Worm (Caenorhabditis elegans) whole organism, midembryonic: ENCODE results near the gene clec-62.

Experiments
- flt-1 ChIP-seq: fragments of 200-800 bp; sonication (Bioruptor generic); IDR thresholded peaks from 2 replicates; pipeline ENCODE4 v1.3.6; 2022; ENCODE audit warnings: missing genetic modification characterization, missing compliant biosample characterization
- med-1 ChIP-seq: sonication (generic microtip); optimal IDR thresholded peaks from 2 replicates; lab custom pipeline; 2017; ENCODE audit warnings: missing genetic modification characterization, mild to moderate bottlenecking, missing compliant biosample characterization, antibody characterized with exemption, missing genetic modification reagents; ENCODE audit not compliant: insufficient read depth
- ztf-29 ChIP-seq: fragments of 200-800 bp; sonication (Bioruptor generic); IDR thresholded peaks from 2 replicates; pipeline ENCODE4 v1.3.6; 2022; ENCODE audit warnings: missing genetic modification reagents, missing genetic modification characterization, missing compliant biosample characterization

DNA sequence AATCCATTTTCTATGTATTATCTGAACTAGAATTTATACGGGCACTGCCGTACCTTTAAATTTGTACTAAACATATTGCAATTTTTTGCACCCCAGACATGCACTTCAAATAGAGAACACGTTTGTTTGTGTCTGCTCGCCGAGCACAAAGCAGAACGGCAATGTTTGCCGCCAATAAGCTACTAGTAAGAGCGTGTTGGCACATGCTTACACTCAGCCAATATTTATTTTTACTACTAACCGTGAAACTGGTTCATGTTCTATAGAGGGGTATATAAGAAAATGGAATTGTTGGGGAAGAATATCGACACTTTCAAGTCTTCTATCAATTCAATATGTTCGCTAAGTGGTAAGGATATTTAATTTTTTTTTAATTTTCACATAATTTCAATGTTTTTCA lies 12.1 kb upstream of the clec-62 start, which contains the start of gene nspb-11:
- TF ChIP-seq flt-1 (GFP tag; lab: Robert Waterston, UW) (no peak), ztf-29 (GFP tag; lab: Robert Waterston, UW) (no peak), med-1 (no peak)
